Worm (Caenorhabditis elegans): Measurements from ENCODE around the gene rpl-3.

DNA sequence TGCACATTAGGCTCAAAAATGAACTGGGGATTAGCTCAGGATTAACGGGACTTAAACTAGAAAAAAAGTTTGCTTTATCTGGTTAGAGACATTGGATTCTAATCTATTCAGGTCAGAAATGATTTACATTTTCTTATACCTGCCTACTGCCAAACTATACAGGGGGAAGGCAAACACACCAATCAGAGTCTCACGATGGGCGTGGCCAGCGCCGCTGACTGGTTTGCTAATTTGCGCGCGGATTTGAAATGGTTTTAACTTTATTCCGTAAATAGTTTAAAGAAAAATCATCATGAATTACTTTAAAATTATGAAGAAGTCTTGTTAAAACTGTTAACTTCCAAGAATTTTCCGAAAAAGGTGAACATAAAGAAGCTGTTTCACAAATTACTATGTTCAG lies 30.7 kb downstream of the rpl-3 start:
- TF ChIP-seq ceh-6 (GFP tag; optimal IDR thresholded peaks at IDR 0.05) (no peak), elt-2 (tag; optimal IDR thresholded peaks at IDR 0.05) (no peak), ceh-34 (tag; optimal IDR thresholded peaks at IDR 0.05) (no peak), fkh-10 (GFP tag; optimal IDR thresholded peaks at IDR 0.05) (no peak), unc-55 (GFP tag; optimal IDR thresholded peaks at IDR 0.05) (no peak), rnt-1 (tag; optimal IDR thresholded peaks at IDR 0.05) (no peak), unc-42 (tag; optimal IDR thresholded peaks at IDR 0.05) (no peak)
